Fruit fly (Drosophila melanogaster): ENCODE results near the gene frac.

DNA sequence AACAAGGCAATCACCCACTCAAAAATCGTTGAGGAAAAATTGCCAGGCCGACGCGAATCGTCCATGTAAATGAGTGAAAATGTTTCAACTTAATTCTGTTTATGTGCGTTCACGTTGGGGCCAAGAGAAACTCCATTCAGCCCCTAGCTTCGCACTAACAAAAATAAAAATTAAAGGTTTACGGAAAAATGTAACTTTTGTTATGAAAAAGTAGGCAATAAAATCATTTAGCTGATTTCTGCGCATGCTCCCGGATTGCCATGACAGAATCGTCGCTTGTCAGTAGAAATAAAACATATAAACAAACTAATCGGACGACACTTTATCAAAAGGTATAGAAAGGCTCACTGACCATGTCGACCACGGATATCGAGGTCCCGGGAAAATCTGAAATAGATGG lies 20.7 kb downstream of the frac start, which contains the start of gene mmm:
- TF ChIP-seq Hnf4 (GFP tag; optimal IDR thresholded peaks at IDR 0.05) (no peak), Rel (GFP tag; optimal IDR thresholded peaks at IDR 0.05) (no peak), Rel (tag; optimal IDR thresholded peaks at IDR 0.05) (no peak), Abd-B (GFP tag; optimal IDR thresholded peaks at IDR 0.05) (no peak), dmrt93B (GFP tag; optimal IDR thresholded peaks at IDR 0.05) (no peak), N (GFP tag; optimal IDR thresholded peaks at IDR 0.05) (no peak), pan (optimal IDR thresholded peaks at IDR 0.05) (no peak), Hr78 (GFP tag; optimal IDR thresholded peaks at IDR 0.05) (no peak), tai (GFP tag; optimal IDR thresholded peaks at IDR 0.05) (no peak), rgr (GFP tag; optimal IDR thresholded peaks at IDR 0.05) (no peak), OdsH (GFP tag; optimal IDR thresholded peaks at IDR 0.05) (no peak), ey (GFP tag; optimal IDR thresholded peaks at IDR 0.05) (no peak)
